Worm (Caenorhabditis elegans) whole organism, L1 larva: ENCODE measurements around the gene Y75B8A.44.
"Not testable (repeated sequence)": the region's sequence is repeated elsewhere in the genome, so short reads cannot be mapped to it uniquely, and the experiment has no call there.

Source experiments
- C16A3.4 ChIP-seq: fragments of 150-350 bp; optimal IDR thresholded peaks from 2 replicates; lab custom pipeline; 2014; ENCODE audit warnings: missing biosample characterization, missing genetic modification characterization
- C34B4.2 ChIP-seq: sonication (generic microtip); optimal IDR thresholded peaks from 2 replicates; lab custom pipeline; 2017; ENCODE audit warnings: mild to moderate bottlenecking, missing genetic modification characterization, missing compliant biosample characterization
- Y116A8C.19 ChIP-seq: sonication (generic microtip); optimal IDR thresholded peaks from 2 replicates; lab custom pipeline; 2016; ENCODE audit warnings: missing compliant biosample characterization, missing genetic modification characterization, borderline replicate concordance
- alr-1 ChIP-seq: fragments of 200-800 bp; sonication (Bioruptor generic); optimal IDR thresholded peaks from 2 replicates; lab custom pipeline; 2018; ENCODE audit warnings: borderline replicate concordance, mild to moderate bottlenecking, missing genetic modification characterization, missing compliant biosample characterization
- blmp-1 ChIP-seq: fragments of 150-350 bp; optimal IDR thresholded peaks from 2 replicates; lab custom pipeline; 2014; ENCODE audit warnings: missing biosample characterization, missing genetic modification characterization
- ceh-8 ChIP-seq: fragments of 200-800 bp; sonication (Bioruptor generic); optimal IDR thresholded peaks from 2 replicates; lab custom pipeline; 2018; ENCODE audit warnings: mild to moderate bottlenecking, missing genetic modification characterization, moderate library complexity, missing compliant biosample characterization
- ces-1 ChIP-seq: fragments of 150-350 bp; optimal IDR thresholded peaks from 2 replicates; lab custom pipeline; 2014; ENCODE audit warnings: missing biosample characterization, missing genetic modification reagents, missing genetic modification characterization
- dpl-1 ChIP-seq, 3 experiments: fragments of 150-350 bp in 2 of 3; sonication (generic microtip) in 1 of 3; optimal IDR thresholded peaks; 2 replicates each; lab custom pipeline; 2014 to 2017; ENCODE audit warnings: missing biosample characterization in 3 of 3, missing genetic modification characterization in 3 of 3, missing genetic modification reagents in 3 of 3
- dsc-1 ChIP-seq: sonication (generic microtip); optimal IDR thresholded peaks from 2 replicates; lab custom pipeline; 2016; ENCODE audit warnings: mild to moderate bottlenecking, missing genetic modification characterization, missing compliant biosample characterization
- efl-1 ChIP-seq, 4 experiments: fragments of 150-350 bp; optimal IDR thresholded peaks in 3 of 4; peaks in 1 of 4; 1 replicate in 1 of 4; 2 replicates in 3 of 4; lab custom pipeline; 2014; ENCODE audit warnings: missing biosample characterization in 2 of 4, missing genetic modification characterization in 2 of 4, missing genetic modification reagents in 2 of 4
- egl-27 ChIP-seq, 2 experiments: fragments of 150-350 bp in 1 of 2; sonication (generic microtip); optimal IDR thresholded peaks; 3 replicates each; lab custom pipeline; 2017 to 2018; ENCODE audit warnings: missing biosample characterization in 2 of 2, missing genetic modification characterization in 2 of 2, missing genetic modification reagents in 2 of 2
- elt-3 ChIP-seq, 6 experiments: fragments of 150-350 bp in 1 of 6; sonication (generic microtip); optimal IDR thresholded peaks; 2 replicates each; lab custom pipeline; 2017 to 2018; ENCODE audit warnings: missing biosample characterization in 6 of 6, missing genetic modification characterization in 6 of 6, inconsistent platforms in 1 of 6
- ets-5 ChIP-seq: fragments of 200-800 bp; sonication (Bioruptor generic); IDR thresholded peaks from 2 replicates; pipeline ENCODE4 v1.3.6; 2022; ENCODE audit warnings: missing genetic modification characterization, missing compliant biosample characterization
- fkh-10 ChIP-seq: sonication (generic microtip); optimal IDR thresholded peaks from 2 replicates; lab custom pipeline; 2017; ENCODE audit warnings: missing biosample characterization, missing genetic modification reagents, missing genetic modification characterization
- fkh-4 ChIP-seq: sonication (generic microtip); optimal IDR thresholded peaks from 2 replicates; lab custom pipeline; 2016; ENCODE audit warnings: missing compliant biosample characterization, missing genetic modification characterization, borderline replicate concordance
- grh-1 ChIP-seq: fragments of 200-800 bp; sonication (Bioruptor generic); IDR thresholded peaks from 2 replicates; pipeline ENCODE4 v1.3.6; 2022; ENCODE audit warnings: missing genetic modification reagents, missing genetic modification characterization, missing compliant biosample characterization
- hlh-17 ChIP-seq: fragments of 200-800 bp; sonication (Bioruptor generic); optimal IDR thresholded peaks from 2 replicates; lab custom pipeline; 2018; ENCODE audit warnings: missing genetic modification characterization, mild to moderate bottlenecking, missing compliant biosample characterization, moderate library complexity, borderline replicate concordance
- hlh-4 ChIP-seq: sonication (generic microtip); optimal IDR thresholded peaks from 2 replicates; lab custom pipeline; 2016; ENCODE audit warnings: mild to moderate bottlenecking, missing genetic modification characterization, missing compliant biosample characterization
- hpl-2 ChIP-seq: fragments of 150-350 bp; optimal IDR thresholded peaks from 2 replicates; lab custom pipeline; 2014; ENCODE audit warnings: missing biosample characterization, missing genetic modification reagents, missing genetic modification characterization
- lin-14 ChIP-seq: fragments of 200-800 bp; sonication (Bioruptor generic); optimal IDR thresholded peaks from 2 replicates; lab custom pipeline; 2018; ENCODE audit warnings: mild to moderate bottlenecking, missing genetic modification characterization, moderate library complexity, missing compliant biosample characterization
- lin-35 ChIP-seq, 2 experiments: fragments of 150-350 bp; optimal IDR thresholded peaks; 2 replicates each; lab custom pipeline; 2014; ENCODE audit warnings: missing biosample characterization in 2 of 2, missing genetic modification characterization in 2 of 2, missing genetic modification reagents in 2 of 2
- lin-39 ChIP-seq: fragments of 150-350 bp; optimal IDR thresholded peaks from 2 replicates; lab custom pipeline; 2014; ENCODE audit warnings: missing biosample characterization, missing genetic modification reagents, missing genetic modification characterization
- lir-3 ChIP-seq: sonication (generic microtip); optimal IDR thresholded peaks from 2 replicates; lab custom pipeline; 2016; ENCODE audit warnings: mild to moderate bottlenecking, missing genetic modification characterization, moderate library complexity, missing compliant biosample characterization; ENCODE audit not compliant: poor library complexity
- mdl-1 ChIP-seq, 2 experiments: fragments of 150-350 bp; optimal IDR thresholded peaks; 2 replicates each; lab custom pipeline; 2014 to 2017; ENCODE audit warnings: missing biosample characterization in 2 of 2, missing genetic modification characterization in 2 of 2, inconsistent platforms in 1 of 2
- mef-2 ChIP-seq: fragments of 150-350 bp; optimal IDR thresholded peaks from 2 replicates; lab custom pipeline; 2014; ENCODE audit warnings: missing biosample characterization, missing genetic modification characterization
- mep-1 ChIP-seq: fragments of 150-350 bp; optimal IDR thresholded peaks from 2 replicates; lab custom pipeline; 2014; ENCODE audit warnings: missing biosample characterization, missing genetic modification characterization
- nhr-11 ChIP-seq: fragments of 150-350 bp; optimal IDR thresholded peaks from 2 replicates; lab custom pipeline; 2014; ENCODE audit warnings: missing biosample characterization, missing genetic modification characterization
- nhr-19 ChIP-seq: fragments of 200-800 bp; sonication (Bioruptor generic); conservative IDR thresholded peaks from 2 replicates; pipeline ENCODE4 v1.3.6; 2022; ENCODE audit warnings: missing genetic modification characterization, missing compliant biosample characterization
- nhr-20 ChIP-seq: sonication (generic microtip); optimal IDR thresholded peaks from 2 replicates; lab custom pipeline; 2016; ENCODE audit warnings: mild to moderate bottlenecking, missing genetic modification characterization, missing compliant biosample characterization
- nhr-237 ChIP-seq: fragments of 150-350 bp; optimal IDR thresholded peaks from 2 replicates; lab custom pipeline; 2014; ENCODE audit warnings: missing biosample characterization, missing genetic modification characterization
- nhr-28 ChIP-seq: fragments of 150-350 bp; optimal IDR thresholded peaks from 2 replicates; lab custom pipeline; 2014; ENCODE audit warnings: missing biosample characterization, missing genetic modification characterization
- nhr-71 ChIP-seq: sonication (generic microtip); optimal IDR thresholded peaks from 2 replicates; lab custom pipeline; 2016; ENCODE audit warnings: mild to moderate bottlenecking, missing genetic modification characterization, moderate library complexity, missing compliant biosample characterization
- nhr-77 ChIP-seq: fragments of 150-350 bp; optimal IDR thresholded peaks from 2 replicates; lab custom pipeline; 2014; ENCODE audit warnings: missing biosample characterization, missing genetic modification characterization
- nhr-85 ChIP-seq: sonication (generic microtip); peaks from one replicate; lab custom pipeline; 2016; ENCODE audit warnings: missing genetic modification characterization, inconsistent platforms, missing compliant biosample characterization
- nhr-90 ChIP-seq: sonication (generic microtip); optimal IDR thresholded peaks from 2 replicates; lab custom pipeline; 2016; ENCODE audit warnings: mild to moderate bottlenecking, missing genetic modification characterization, missing compliant biosample characterization; ENCODE audit not compliant: poor library complexity
- rnt-1 ChIP-seq: sonication (generic microtip); optimal IDR thresholded peaks from 2 replicates; lab custom pipeline; 2016; ENCODE audit warnings: mild to moderate bottlenecking, missing genetic modification characterization, moderate library complexity, missing compliant biosample characterization
- snu-23 ChIP-seq: sonication (generic microtip); optimal IDR thresholded peaks from 2 replicates; lab custom pipeline; 2016; ENCODE audit warnings: missing genetic modification characterization, missing compliant biosample characterization
- swsn-7 ChIP-seq: sonication (generic microtip); optimal IDR thresholded peaks from 2 replicates; lab custom pipeline; 2016; ENCODE audit warnings: missing genetic modification characterization, missing compliant biosample characterization
- tbx-2 ChIP-seq: sonication (generic microtip); optimal IDR thresholded peaks from 2 replicates; lab custom pipeline; 2016; ENCODE audit warnings: missing genetic modification characterization, missing compliant biosample characterization
- tlp-1 ChIP-seq: fragments of 150-350 bp; optimal IDR thresholded peaks from 2 replicates; lab custom pipeline; 2014; ENCODE audit warnings: missing biosample characterization, missing genetic modification characterization
- unc-130 ChIP-seq: fragments of 150-350 bp; optimal IDR thresholded peaks from 2 replicates; lab custom pipeline; 2017; ENCODE audit warnings: missing biosample characterization, missing genetic modification characterization, inconsistent platforms
- unc-62 ChIP-seq: fragments of 150-350 bp; optimal IDR thresholded peaks from 2 replicates; lab custom pipeline; 2014; ENCODE audit warnings: missing biosample characterization, missing genetic modification reagents, missing genetic modification characterization
- vab-15 ChIP-seq: sonication (generic microtip); optimal IDR thresholded peaks from 2 replicates; lab custom pipeline; 2017; ENCODE audit warnings: missing genotype, mild to moderate bottlenecking, missing genetic modification characterization, missing compliant biosample characterization
- zag-1 ChIP-seq: fragments of 150-350 bp; optimal IDR thresholded peaks from 2 replicates; lab custom pipeline; 2014; ENCODE audit warnings: missing biosample characterization, missing genetic modification characterization
- ztf-11 ChIP-seq, 2 experiments: sonication (generic microtip); optimal IDR thresholded peaks; 2 replicates each; lab custom pipeline; 2016 to 2017; ENCODE audit warnings: missing genetic modification characterization in 2 of 2, missing biosample characterization in 1 of 2, missing compliant biosample characterization in 1 of 2

The Y75B8A.44 gene

ce11 chrIII:12165305-12165704, 29.0 kb upstream of the Y75B8A.44 start:
- TF ChIP-seq hpl-2 (GFP tag; lab: Kevin White, UChicago) (no peak), efl-1 (optimal IDR thresholded peaks at IDR 0.05; lab: Kevin White, UChicago) (no peak), efl-1 (GFP tag; optimal IDR thresholded peaks at IDR 0.05 in 1 of 2; lab: Kevin White, UChicago) (no peak), nhr-19 (GFP tag; lab: Robert Waterston, UW) (no peak), mdl-1 (tag; optimal IDR thresholded peaks at IDR 0.05; lab: Kevin White, UChicago) (no peak), fkh-4 (tag; lab: Kevin White, UChicago) (no peak), ztf-11 (tag; optimal IDR thresholded peaks at IDR 0.05; lab: Kevin White, UChicago) (no peak), egl-27 (tag; optimal IDR thresholded peaks at IDR 0.05; lab: Kevin White, UChicago) (no peak), C16A3.4 (tag; lab: Kevin White, UChicago) (no peak), nhr-237 (tag; lab: Kevin White, UChicago) (no peak), lir-3 (tag; lab: Kevin White, UChicago) (no peak), vab-15 (tag; lab: Kevin White, UChicago) (no peak), alr-1 (tag; lab: Kevin White, UChicago) (no peak), mef-2 (tag; lab: Kevin White, UChicago) (no peak)

DNA sequence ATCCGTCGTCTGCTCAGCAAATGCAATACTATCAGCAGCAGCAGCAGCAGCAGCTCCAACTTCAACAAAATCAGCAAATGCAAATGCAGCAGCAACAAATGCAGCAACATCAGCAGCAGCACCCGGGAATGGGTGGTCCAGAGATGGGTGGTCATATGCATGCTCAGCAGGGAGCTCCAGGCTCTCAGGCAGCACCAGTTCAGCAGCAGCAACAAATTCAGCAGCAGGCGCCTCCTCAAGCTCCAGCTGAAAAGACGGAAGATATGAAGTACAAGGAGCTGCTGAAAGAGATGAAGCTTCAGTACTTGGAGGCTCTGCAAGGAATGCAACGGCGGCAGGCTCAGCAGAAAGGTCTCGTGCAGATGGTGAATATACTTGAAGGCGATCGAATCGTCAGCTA, 27.3 kb upstream of the Y75B8A.44 start:
- TF ChIP-seq hpl-2 (GFP tag; lab: Kevin White, UChicago) (no peak), fkh-10 (no peak), hlh-17 (no peak), tlp-1 (tag; lab: Kevin White, UChicago) (no peak), nhr-28 (no peak), hlh-4 (tag; lab: Kevin White, UChicago) (no peak), ets-5 (GFP tag; lab: Robert Waterston, UW) (no peak), C34B4.2 (tag; lab: Kevin White, UChicago) (no peak), elt-3 (tag; optimal IDR thresholded peaks at IDR 0.05; lab: Kevin White, UChicago) (no peak), ceh-8 (GFP tag; lab: Kevin White, UChicago) (no peak), grh-1 (GFP tag; lab: Robert Waterston, UW) (no peak), lir-3 (tag; lab: Kevin White, UChicago) (no peak), unc-130 (tag; lab: Kevin White, UChicago) (no peak), Y116A8C.19 (no peak), nhr-11 (no peak), dpl-1 (GFP tag; optimal IDR thresholded peaks at IDR 0.05; lab: Kevin White, UChicago) (no peak), unc-62 (GFP tag; lab: Kevin White, UChicago) (no peak), mdl-1 (tag; optimal IDR thresholded peaks at IDR 0.05; lab: Kevin White, UChicago) (no peak), rnt-1 (tag; lab: Kevin White, UChicago) (no peak), lin-39 (tag; lab: Kevin White, UChicago) (no peak)

DNA sequence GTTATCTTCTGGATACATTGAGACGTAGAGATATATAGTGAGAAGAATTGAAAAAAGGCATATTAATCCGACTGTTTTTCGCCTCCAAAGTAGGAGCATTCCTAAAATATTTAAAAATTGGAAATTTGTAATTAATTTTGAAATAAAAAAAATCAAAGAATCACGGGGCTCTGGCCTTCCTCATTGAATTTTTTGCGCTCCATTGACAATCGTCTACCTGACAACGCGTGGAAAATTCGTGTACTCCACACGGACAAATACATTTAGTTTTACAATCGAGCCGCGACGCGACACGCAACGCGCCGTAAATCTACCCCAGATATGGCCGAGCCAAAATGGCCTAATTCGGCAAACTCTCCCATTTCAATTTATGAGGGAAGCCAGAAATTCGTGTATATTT, 17.1 kb upstream of the Y75B8A.44 start, which contains the start of gene gly-11:
Gene gly-11 (minus strand): TSS at position 101 of the 400 bp plus-strand sequence.
- TF ChIP-seq dsc-1 (tag; lab: Kevin White, UChicago); ces-1 (GFP tag; lab: Kevin White, UChicago); zag-1: not testable (repeated sequence)

- peak; percentile 88 for TF ChIP-seq blmp-1 (tag; lab: Kevin White, UChicago)
- peak; percentile 32 for TF ChIP-seq nhr-20 (tag; lab: Kevin White, UChicago)
- peak; percentile 33 for TF ChIP-seq nhr-19 (GFP tag; lab: Robert Waterston, UW)
- TF ChIP-seq lin-35 (GFP tag; optimal IDR thresholded peaks at IDR 0.05; lab: Kevin White, UChicago) = peak in 1 of 2 experiments; percentile 14
- no peak for TF ChIP-seq nhr-71 (tag; lab: Kevin White, UChicago)
- peak in 1 of 2 experiments; percentile 34 for TF ChIP-seq efl-1 (optimal IDR thresholded peaks at IDR 0.05; lab: Kevin White, UChicago)
- peak in 1 of 2 experiments; percentile 86 for TF ChIP-seq efl-1 (GFP tag; optimal IDR thresholded peaks at IDR 0.05 in 1 of 2; lab: Kevin White, UChicago)
- peak; percentile 21 for TF ChIP-seq nhr-90 (tag; lab: Kevin White, UChicago)
- TF ChIP-seq tbx-2 (tag; lab: Kevin White, UChicago) = peak; percentile 5
- TF ChIP-seq swsn-7 (tag; lab: Kevin White, UChicago) = peak; percentile 15
- no peak for TF ChIP-seq ets-5 (GFP tag; lab: Robert Waterston, UW)
- peak; percentile 27 for TF ChIP-seq snu-23
- TF ChIP-seq grh-1 (GFP tag; lab: Robert Waterston, UW) = 0 out of 2 replicates have a peak, but pooled peaks have one; percentile 20
- TF ChIP-seq nhr-85 (tag; lab: Kevin White, UChicago) = peak; percentile 84
- TF ChIP-seq mep-1 (tag; lab: Kevin White, UChicago) = peak; percentile 51
- peak; percentile 52 for TF ChIP-seq nhr-77 (tag; lab: Kevin White, UChicago)
- no peak for TF ChIP-seq mef-2 (tag; lab: Kevin White, UChicago)
- no peak for TF ChIP-seq nhr-11
- peak; percentile 84 for TF ChIP-seq lin-14 (GFP tag; lab: Kevin White, UChicago)
- peak in 1 of 2 experiments; percentile 3 for TF ChIP-seq mdl-1 (tag; optimal IDR thresholded peaks at IDR 0.05; lab: Kevin White, UChicago)
Observed at ce11 chrIII:12178121-12178520, 16.2 kb upstream of the Y75B8A.44 start.
